Fruit fly (Drosophila melanogaster) whole organism, embryonic: ENCODE results near the gene Rab30.

Experiments
- Abd-B ChIP-seq: fragments of 200-800 bp; sonication (Bioruptor generic); optimal IDR thresholded peaks from 2 replicates; lab custom pipeline; 2018; ENCODE audit warnings: missing biosample characterization, mild to moderate bottlenecking, missing genetic modification characterization, moderate library complexity
- Atf6 ChIP-seq: fragments of 200-800 bp; sonication (Bioruptor generic); IDR thresholded peaks from 2 replicates; pipeline ENCODE4 v1.3.6; 2022; ENCODE audit warnings: missing biosample characterization, missing genetic modification characterization
- B-H1 ChIP-seq: fragments of 200-800 bp; sonication (Bioruptor generic); IDR thresholded peaks from 3 replicates; pipeline ENCODE4 v1.3.6; 2022; ENCODE audit warnings: missing biosample characterization, missing genetic modification characterization
- B-H2 ChIP-seq: fragments of 200-800 bp; sonication (Bioruptor generic); optimal IDR thresholded peaks from 2 replicates; lab custom pipeline; 2018; ENCODE audit warnings: missing biosample characterization, mild to moderate bottlenecking, missing genetic modification characterization
- CG1024 ChIP-seq: fragments of 200-800 bp; sonication (Bioruptor generic); IDR thresholded peaks from 2 replicates; pipeline ENCODE4 v1.3.6; 2022; ENCODE audit warnings: missing biosample characterization, missing genetic modification characterization
- CG10274 ChIP-seq: fragments of 200-800 bp; sonication (Bioruptor generic); optimal IDR thresholded peaks from 3 replicates; lab custom pipeline; 2017; ENCODE audit warnings: missing biosample characterization, mild to moderate bottlenecking, missing genetic modification characterization
- CG11504 ChIP-seq: fragments of 200-800 bp; sonication (Bioruptor generic); optimal IDR thresholded peaks from 3 replicates; lab custom pipeline; 2019; ENCODE audit warnings: missing biosample characterization, mild to moderate bottlenecking, missing genetic modification characterization, moderate library complexity
- CG13424 ChIP-seq: fragments of 200-800 bp; sonication (Bioruptor generic); optimal IDR thresholded peaks from 2 replicates; lab custom pipeline; 2019; ENCODE audit warnings: missing biosample characterization, mild to moderate bottlenecking, missing genetic modification characterization, moderate library complexity
- CG13894 ChIP-seq: fragments of 200-800 bp; sonication (Bioruptor generic); optimal IDR thresholded peaks from 3 replicates; lab custom pipeline; 2018; ENCODE audit warnings: missing biosample characterization, mild to moderate bottlenecking, missing genetic modification characterization, moderate library complexity
- CG14050 ChIP-seq: fragments of 200-800 bp; sonication (Bioruptor generic); IDR thresholded peaks from 3 replicates; pipeline ENCODE4 v1.3.6; 2022; ENCODE audit warnings: missing biosample characterization, missing genetic modification characterization
- CG1647 ChIP-seq: fragments of 200-800 bp; sonication (Bioruptor generic); optimal IDR thresholded peaks from 3 replicates; lab custom pipeline; 2016; ENCODE audit warnings: missing biosample characterization, missing genetic modification characterization
- CG17568 ChIP-seq: fragments of 200-800 bp; sonication (Bioruptor generic); optimal IDR thresholded peaks from 2 replicates; lab custom pipeline; 2018; ENCODE audit warnings: missing biosample characterization, mild to moderate bottlenecking, missing genetic modification characterization, moderate library complexity
- CG18011 ChIP-seq: fragments of 200-800 bp; sonication (Bioruptor generic); optimal IDR thresholded peaks from 2 replicates; lab custom pipeline; 2017; ENCODE audit warnings: missing biosample characterization, missing genetic modification characterization, mild to moderate bottlenecking, moderate library complexity, missing genotype
- CG2712 ChIP-seq: fragments of 200-800 bp; optimal IDR thresholded peaks from 3 replicates; lab custom pipeline; 2019; ENCODE audit warnings: missing biosample characterization, mild to moderate bottlenecking, missing genetic modification characterization, moderate library complexity
- CG2875 ChIP-seq: fragments of 200-800 bp; sonication (Bioruptor generic); optimal IDR thresholded peaks from 2 replicates; lab custom pipeline; 2017; ENCODE audit warnings: missing biosample characterization, mild to moderate bottlenecking, missing genetic modification characterization, missing genetic modification reagents
- CG31388 ChIP-seq: fragments of 200-800 bp; sonication (Bioruptor generic); optimal IDR thresholded peaks from 2 replicates; lab custom pipeline; 2016; ENCODE audit warnings: missing biosample characterization, missing genetic modification characterization
- CG4424 ChIP-seq: fragments of 200-800 bp; sonication (Bioruptor generic); optimal IDR thresholded peaks from 3 replicates; lab custom pipeline; 2016; ENCODE audit warnings: missing biosample characterization, missing genetic modification characterization
- CG4820 ChIP-seq: fragments of 200-800 bp; sonication (Bioruptor generic); optimal IDR thresholded peaks from 3 replicates; lab custom pipeline; 2016; ENCODE audit warnings: missing biosample characterization, missing genetic modification characterization
- CG9215 ChIP-seq: fragments of 200-800 bp; sonication (Bioruptor generic); IDR thresholded peaks from 2 replicates; pipeline ENCODE4 v1.3.6; 2022; ENCODE audit warnings: missing biosample characterization, missing genetic modification characterization
- Camta ChIP-seq: fragments of 200-800 bp; sonication (Bioruptor generic); optimal IDR thresholded peaks from 2 replicates; lab custom pipeline; 2016; ENCODE audit warnings: missing biosample characterization, missing genetic modification characterization
- D ChIP-seq, 2 experiments: fragments of 200-800 bp in 1 of 2; fragments of >200 bp in 1 of 2; sonication (Bioruptor generic) in 1 of 2; optimal IDR thresholded peaks; 2 replicates in 1 of 2; 3 replicates in 1 of 2; lab custom pipeline; 2017; ENCODE audit warnings: mild to moderate bottlenecking in 1 of 2, missing biosample characterization in 1 of 2, missing genetic modification characterization in 1 of 2, missing genetic modification reagents in 1 of 2
- Dip2 ChIP-seq: fragments of 200-800 bp; sonication (Bioruptor generic); IDR thresholded peaks from 2 replicates; pipeline ENCODE4 v1.3.6; 2022; ENCODE audit warnings: missing biosample characterization, missing genetic modification characterization
- Dll ChIP-seq: fragments of 200-800 bp; sonication (Bioruptor generic); IDR thresholded peaks from 4 replicates; pipeline ENCODE4 v1.3.6; 2022; ENCODE audit warnings: missing biosample characterization, missing genetic modification characterization; ENCODE audit not compliant: partially characterized antibody
- Dp ChIP-seq: fragments of 200-800 bp; sonication (Bioruptor generic); optimal IDR thresholded peaks from 2 replicates; lab custom pipeline; 2018; ENCODE audit warnings: missing biosample characterization, mild to moderate bottlenecking, missing genetic modification characterization, moderate library complexity
- E2f2 ChIP-seq: fragments of 200-800 bp; sonication (Bioruptor generic); IDR thresholded peaks from 2 replicates; pipeline ENCODE4 v1.3.6; 2022; ENCODE audit warnings: missing biosample characterization, missing genetic modification characterization
- ERR ChIP-seq: fragments of 200-800 bp; sonication (Bioruptor generic); optimal IDR thresholded peaks from 2 replicates; lab custom pipeline; 2016; ENCODE audit warnings: missing biosample characterization, missing genetic modification characterization
- HHEX ChIP-seq: fragments of 200-800 bp; sonication (Bioruptor generic); optimal IDR thresholded peaks from 3 replicates; lab custom pipeline; 2017; ENCODE audit warnings: missing biosample characterization, mild to moderate bottlenecking, missing genetic modification characterization, missing genetic modification reagents
- HLH54F ChIP-seq: fragments of 200-800 bp; sonication (Bioruptor generic); optimal IDR thresholded peaks from 3 replicates; lab custom pipeline; 2016; ENCODE audit warnings: missing biosample characterization, missing genetic modification characterization
- Hey ChIP-seq: fragments of 200-800 bp; sonication (Bioruptor generic); optimal IDR thresholded peaks from 3 replicates; lab custom pipeline; 2018; ENCODE audit warnings: missing biosample characterization, mild to moderate bottlenecking, missing genetic modification characterization
- Hr51 ChIP-seq, 2 experiments: fragments of 200-800 bp; sonication (Bioruptor generic); optimal IDR thresholded peaks; 2 replicates in 1 of 2; 3 replicates in 1 of 2; lab custom pipeline; 2016 to 2018; ENCODE audit warnings: missing biosample characterization in 2 of 2, missing genetic modification characterization in 2 of 2, mild to moderate bottlenecking in 1 of 2, moderate library complexity in 1 of 2
- MBD-R2 ChIP-seq: fragments of 200-800 bp; sonication (Bioruptor generic); IDR thresholded peaks from 2 replicates; pipeline ENCODE4 v1.3.6; 2022; ENCODE audit warnings: missing biosample characterization, missing genetic modification characterization
- Neu2 ChIP-seq: fragments of 200-800 bp; sonication (Bioruptor generic); optimal IDR thresholded peaks from 3 replicates; lab custom pipeline; 2016; ENCODE audit warnings: missing biosample characterization, missing genetic modification characterization, borderline replicate concordance
- Side ChIP-seq: fragments of 200-800 bp; sonication (Bioruptor generic); optimal IDR thresholded peaks from 2 replicates; lab custom pipeline; 2016; ENCODE audit warnings: missing biosample characterization, missing genetic modification characterization
- Taf1 ChIP-seq: fragments of 200-800 bp; sonication (Bioruptor generic); IDR thresholded peaks from 2 replicates; pipeline ENCODE4 v1.3.6; 2022; ENCODE audit warnings: missing biosample characterization, missing genetic modification characterization
- Vsx1 ChIP-seq: fragments of 200-800 bp; sonication (Bioruptor generic); optimal IDR thresholded peaks from 2 replicates; lab custom pipeline; 2017; ENCODE audit warnings: missing biosample characterization, mild to moderate bottlenecking, missing genetic modification characterization, missing genetic modification reagents
- ac ChIP-seq: fragments of 200-800 bp; sonication (Bioruptor generic); optimal IDR thresholded peaks from 3 replicates; lab custom pipeline; 2017; ENCODE audit warnings: missing biosample characterization, mild to moderate bottlenecking, missing genetic modification characterization
- ap ChIP-seq: fragments of 200-800 bp; sonication (Bioruptor generic); IDR thresholded peaks from 2 replicates; pipeline ENCODE4 v1.3.6; 2022; ENCODE audit warnings: missing biosample characterization, missing genetic modification characterization
- bab2 ChIP-seq: fragments of 200-800 bp; sonication (Bioruptor generic); optimal IDR thresholded peaks from 2 replicates; lab custom pipeline; 2016; ENCODE audit warnings: missing biosample characterization, missing genetic modification characterization
- bcd ChIP-seq: fragments of 200-800 bp; sonication (Bioruptor generic); optimal IDR thresholded peaks from 2 replicates; lab custom pipeline; 2017; ENCODE audit warnings: missing biosample characterization, mild to moderate bottlenecking, missing genetic modification characterization
- ci ChIP-seq: fragments of 200-800 bp; sonication (Bioruptor generic); IDR thresholded peaks from 3 replicates; pipeline ENCODE4 v1.3.6; 2022; ENCODE audit warnings: missing biosample characterization, missing genetic modification characterization
- gfzf ChIP-seq: fragments of 200-800 bp; sonication (Bioruptor generic); optimal IDR thresholded peaks from 2 replicates; lab custom pipeline; 2016; ENCODE audit warnings: missing biosample characterization, mild to moderate bottlenecking, missing genetic modification characterization, moderate library complexity
- hkb ChIP-seq, 2 experiments: fragments of 200-800 bp in 1 of 2; fragments of >200 bp in 1 of 2; sonication (Bioruptor generic) in 1 of 2; IDR thresholded peaks in 1 of 2; optimal IDR thresholded peaks in 1 of 2; 2 replicates each; pipeline versions ENCODE4 v1.3.6 to Lab custom; 2017 to 2022; ENCODE audit warnings: missing biosample characterization in 1 of 2, missing genetic modification characterization in 1 of 2
- lab ChIP-seq: fragments of 200-800 bp; sonication (Bioruptor generic); optimal IDR thresholded peaks from 3 replicates; lab custom pipeline; 2017; ENCODE audit warnings: missing biosample characterization, missing genetic modification characterization, mild to moderate bottlenecking, moderate library complexity, missing genetic modification reagents
- mam ChIP-seq: fragments of 200-800 bp; sonication (Bioruptor generic); optimal IDR thresholded peaks from 3 replicates; lab custom pipeline; 2016; ENCODE audit warnings: missing biosample characterization, missing genetic modification characterization
- nerfin-2 ChIP-seq: fragments of 200-800 bp; sonication (Bioruptor generic); IDR thresholded peaks from 2 replicates; pipeline ENCODE4 v1.3.6; 2022; ENCODE audit warnings: missing biosample characterization, missing genetic modification characterization; ENCODE audit not compliant: partially characterized antibody
- nom ChIP-seq: fragments of 200-800 bp; sonication (Bioruptor generic); optimal IDR thresholded peaks from 2 replicates; lab custom pipeline; 2017; ENCODE audit warnings: missing biosample characterization, missing genetic modification characterization, mild to moderate bottlenecking, moderate library complexity, missing genetic modification reagents
- trh ChIP-seq: fragments of 200-800 bp; sonication (Bioruptor generic); optimal IDR thresholded peaks from 2 replicates; lab custom pipeline; 2016; ENCODE audit warnings: missing biosample characterization, missing genetic modification characterization
- vvl ChIP-seq: fragments of 200-800 bp; sonication (Bioruptor generic); IDR thresholded peaks from 2 replicates; pipeline ENCODE4 v1.3.6; 2022; ENCODE audit warnings: missing biosample characterization, missing genetic modification characterization

The Rab30 gene

dm6 chr2L:7042150-7042811 lies 9.9 kb upstream of the Rab30 start (continued):
- peak; percentile 34; the same call in 2 of the 3 replicates for TF ChIP-seq B-H1 (GFP tag; lab: Robert Waterston, UW)
- TF ChIP-seq CG14050 (GFP tag; lab: Robert Waterston, UW), result peak; percentile 22; the same call in 1 of the 3 replicates
- peak; percentile 51 for TF ChIP-seq mam
- no peak for TF ChIP-seq CG17568
- TF ChIP-seq CG1024, result no peak; the same call in 1 of the 2 replicates
- TF ChIP-seq nom (GFP tag; lab: Kevin White, UChicago), result peak; percentile 31
- no peak for TF ChIP-seq trh
- TF ChIP-seq CG1647, result no peak
- TF ChIP-seq nerfin-2 (GFP tag; lab: Robert Waterston, UW), result peak; percentile 46; the same call in 1 of the 2 replicates
- peak; percentile 33 for TF ChIP-seq CG2712 (tag; lab: Kevin White, UChicago)
- TF ChIP-seq Side, result peak; percentile 53
- peak; percentile 89 for TF ChIP-seq ci (GFP tag; lab: Robert Waterston, UW)
- peak; percentile 36 for TF ChIP-seq CG11504 (tag; lab: Kevin White, UChicago)
- TF ChIP-seq CG13424 (tag; lab: Kevin White, UChicago), result peak; percentile 30
- TF ChIP-seq Taf1 (GFP tag; lab: Robert Waterston, UW), result no peak
- no peak for TF ChIP-seq Dip2
- TF ChIP-seq CG4820 (GFP tag; lab: Kevin White, UChicago), result no peak
- TF ChIP-seq E2f2 (GFP tag; lab: Robert Waterston, UW), result peak; percentile 98
- peak; percentile 27 for TF ChIP-seq gfzf (GFP tag; lab: Kevin White, UChicago)
- TF ChIP-seq bab2 (GFP tag; lab: Kevin White, UChicago), result no peak
- no peak for TF ChIP-seq CG2875 (GFP tag; lab: Kevin White, UChicago)
- TF ChIP-seq HLH54F (GFP tag; lab: Kevin White, UChicago), result peak; percentile 34
- peak; percentile 51 for TF ChIP-seq HHEX
- TF ChIP-seq Camta, result no peak
- peak; percentile 98 for TF ChIP-seq Dp
- peak; percentile 42 for TF ChIP-seq bcd (GFP tag; lab: Kevin White, UChicago)
- peak; percentile 8 for TF ChIP-seq Hey (tag; lab: Kevin White, UChicago)
- TF ChIP-seq Dll (GFP tag; lab: Robert Waterston, UW), result peak; percentile 63
- TF ChIP-seq CG10274 (GFP tag; lab: Kevin White, UChicago), result peak; percentile 34
- peak; percentile 58 for TF ChIP-seq vvl (GFP tag; lab: Robert Waterston, UW)
- peak; percentile 8 for TF ChIP-seq CG4424
- no peak for TF ChIP-seq Neu2 (GFP tag; lab: Kevin White, UChicago)
- TF ChIP-seq ap, result no peak
- peak; percentile 83 for TF ChIP-seq MBD-R2 (GFP tag; lab: Robert Waterston, UW)
- peak; percentile 83 for TF ChIP-seq lab (GFP tag; lab: Kevin White, UChicago)
- TF ChIP-seq Abd-B (GFP tag; lab: Kevin White, UChicago), result no peak
- no peak for TF ChIP-seq hkb (optimal IDR thresholded peaks at IDR 0.05; lab: Kevin White, UChicago)
- peak; percentile 25; the same call in 1 of the 2 replicates for TF ChIP-seq hkb (GFP tag; IDR thresholded peaks at IDR 0.05; lab: Robert Waterston, UW)
- peak; percentile 28 for TF ChIP-seq ERR (GFP tag; lab: Kevin White, UChicago)
- TF ChIP-seq D (optimal IDR thresholded peaks at IDR 0.05; lab: Kevin White, UChicago), result no peak
- TF ChIP-seq D (GFP tag; optimal IDR thresholded peaks at IDR 0.05; lab: Kevin White, UChicago), result no peak
- no peak for TF ChIP-seq CG31388 (GFP tag; lab: Kevin White, UChicago)
- TF ChIP-seq CG13894 (tag; lab: Kevin White, UChicago), result peak; percentile 63
- TF ChIP-seq B-H2 (GFP tag; lab: Kevin White, UChicago), result peak; percentile 72
- no peak for TF ChIP-seq CG18011
- no peak for TF ChIP-seq CG9215 (GFP tag; lab: Robert Waterston, UW)
- TF ChIP-seq Hr51 (GFP tag; optimal IDR thresholded peaks at IDR 0.05; lab: Kevin White, UChicago), result peak; percentile 41 to 50
- TF ChIP-seq Atf6, result no peak
- no peak for TF ChIP-seq ac (GFP tag; lab: Kevin White, UChicago)
- TF ChIP-seq Vsx1 (GFP tag; lab: Kevin White, UChicago), result no peak
